Fruit fly (Drosophila melanogaster) whole organism, adult: Measurements from ENCODE around the gene CG14262.

Experiments
- CG11617 ChIP-seq: fragments of 200-800 bp; sonication (Bioruptor generic); optimal IDR thresholded peaks from 2 replicates; lab custom pipeline; 2017; ENCODE audit warnings: mild to moderate bottlenecking, missing biosample characterization, missing genetic modification reagents, missing genetic modification characterization
- CG12768 ChIP-seq: fragments of 200-800 bp; sonication (Bioruptor generic); optimal IDR thresholded peaks from 2 replicates; lab custom pipeline; 2017; ENCODE audit warnings: missing biosample characterization, missing genetic modification characterization, mild to moderate bottlenecking, moderate library complexity, missing genetic modification reagents
- CG33017 ChIP-seq: fragments of 200-800 bp; sonication (Bioruptor generic); optimal IDR thresholded peaks from 2 replicates; lab custom pipeline; 2018; ENCODE audit warnings: missing biosample characterization, mild to moderate bottlenecking, missing genetic modification characterization, moderate library complexity
- CG5204 ChIP-seq: fragments of 200-800 bp; sonication (Bioruptor generic); optimal IDR thresholded peaks from 2 replicates; lab custom pipeline; 2016; ENCODE audit warnings: missing biosample characterization, missing genetic modification characterization
- CG7045 ChIP-seq: fragments of 200-800 bp; sonication (Bioruptor generic); optimal IDR thresholded peaks from 2 replicates; lab custom pipeline; 2017; ENCODE audit warnings: missing biosample characterization, mild to moderate bottlenecking, missing genetic modification characterization
- CG7101 ChIP-seq: fragments of 200-800 bp; sonication (Bioruptor generic); optimal IDR thresholded peaks from 2 replicates; lab custom pipeline; 2018; ENCODE audit warnings: missing biosample characterization, mild to moderate bottlenecking, missing genetic modification characterization, moderate library complexity
- Crg-1 ChIP-seq: fragments of 200-800 bp; sonication (Bioruptor generic); optimal IDR thresholded peaks from 2 replicates; lab custom pipeline; 2016; ENCODE audit warnings: missing biosample characterization, missing genetic modification characterization
- Hr96 ChIP-seq: fragments of 200-800 bp; sonication (Bioruptor generic); optimal IDR thresholded peaks from 2 replicates; lab custom pipeline; 2016; ENCODE audit warnings: missing biosample characterization, missing genetic modification characterization
- bab1 ChIP-seq: fragments of 200-800 bp; sonication (Bioruptor generic); optimal IDR thresholded peaks from 3 replicates; lab custom pipeline; 2019; ENCODE audit warnings: missing biosample characterization, mild to moderate bottlenecking, missing genetic modification characterization, moderate library complexity
- kay ChIP-seq: fragments of 200-800 bp; sonication (Bioruptor generic); peaks from one replicate; lab custom pipeline; 2016; ENCODE audit warnings: missing biosample characterization, missing genetic modification characterization, borderline replicate concordance
- pad ChIP-seq: fragments of 200-800 bp; sonication (Bioruptor generic); optimal IDR thresholded peaks from 3 replicates; lab custom pipeline; 2017; ENCODE audit warnings: missing biosample characterization, missing genetic modification characterization, mild to moderate bottlenecking, moderate library complexity, missing genetic modification reagents
- tj ChIP-seq: fragments of 200-800 bp; sonication (Bioruptor generic); optimal IDR thresholded peaks from 3 replicates; lab custom pipeline; 2017; ENCODE audit warnings: missing biosample characterization, mild to moderate bottlenecking, missing genetic modification characterization, moderate library complexity
- toe ChIP-seq: fragments of 200-800 bp; sonication (Bioruptor generic); optimal IDR thresholded peaks from 2 replicates; lab custom pipeline; 2016; ENCODE audit warnings: missing biosample characterization, missing genetic modification characterization

dm6 chr3R:27225490-27225889 is 39.7 kb downstream of the CG14262 start:
- TF ChIP-seq CG5204 = no peak
- TF ChIP-seq CG7101 (tag; lab: Kevin White, UChicago) = no peak
- no peak for TF ChIP-seq kay
- TF ChIP-seq CG11617 (GFP tag; lab: Kevin White, UChicago) = no peak
- TF ChIP-seq pad (GFP tag; lab: Kevin White, UChicago) = no peak
- TF ChIP-seq bab1 = no peak
- no peak for TF ChIP-seq CG33017 (tag; lab: Kevin White, UChicago)
- no peak for TF ChIP-seq tj
- TF ChIP-seq CG7045 = no peak
- no peak for TF ChIP-seq Crg-1 (GFP tag; lab: Kevin White, UChicago)
- TF ChIP-seq toe (GFP tag; lab: Kevin White, UChicago) = no peak
- TF ChIP-seq Hr96 (GFP tag; lab: Kevin White, UChicago) = no peak
- no peak for TF ChIP-seq CG12768 (GFP tag; lab: Kevin White, UChicago)
